Fruit fly (Drosophila melanogaster): ENCODE data around the gene CHMP2B.

Gene CHMP2B

DNA sequence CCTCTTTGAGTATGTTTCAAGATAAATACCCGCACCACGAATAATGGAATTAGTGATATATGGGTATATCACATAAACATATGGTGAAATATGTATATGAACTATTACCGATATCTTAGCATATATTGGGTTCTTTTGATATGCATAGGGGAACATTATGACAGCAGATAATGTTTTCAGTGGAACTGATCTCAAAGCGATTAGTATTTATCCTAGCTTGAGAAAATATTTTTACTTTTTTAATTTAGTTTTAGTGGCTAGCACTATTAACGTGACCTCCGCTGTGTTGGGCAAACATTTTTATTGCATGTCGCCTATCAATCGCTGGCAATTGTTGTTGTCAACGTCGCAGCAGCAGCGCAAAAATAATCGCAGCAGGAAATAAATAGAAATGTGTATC, 49.0 kb downstream of the CHMP2B start (continued):
- TF ChIP-seq CG3032 (tag; optimal IDR thresholded peaks at IDR 0.05): peak; percentile 6
- peak; percentile 63; the same call in 2 of the 3 replicates for TF ChIP-seq CG6163 (GFP tag; IDR thresholded peaks at IDR 0.05)
- TF ChIP-seq CG32006 (GFP tag; optimal IDR thresholded peaks at IDR 0.05): peak; percentile 84
- TF ChIP-seq Sox15 (GFP tag; optimal IDR thresholded peaks at IDR 0.05): no peak
- TF ChIP-seq dac (GFP tag; optimal IDR thresholded peaks at IDR 0.05): no peak
- TF ChIP-seq CG6792 (GFP tag; optimal IDR thresholded peaks at IDR 0.05): no peak
- TF ChIP-seq net (GFP tag; optimal IDR thresholded peaks at IDR 0.05): peak; percentile 55
- no peak for TF ChIP-seq Blimp-1 (GFP tag; optimal IDR thresholded peaks at IDR 0.05)
- TF ChIP-seq dsx (GFP tag; optimal IDR thresholded peaks at IDR 0.05; ENCODE audit: poor library complexity, severe bottlenecking): peak; percentile 26
- TF ChIP-seq CG9139 (GFP tag; optimal IDR thresholded peaks at IDR 0.05): no peak
- TF ChIP-seq esn (GFP tag; optimal IDR thresholded peaks at IDR 0.05): peak; percentile 47
- peak; percentile 18 for TF ChIP-seq Lpt (GFP tag; optimal IDR thresholded peaks at IDR 0.05)
- peak; percentile 55 for TF ChIP-seq Ets96B (tag; optimal IDR thresholded peaks at IDR 0.05)
- no peak for TF ChIP-seq Hr38 (GFP tag; optimal IDR thresholded peaks at IDR 0.05)
- peak in 1 of 2 experiments; percentile 36 for TF ChIP-seq ss (GFP tag; optimal IDR thresholded peaks at IDR 0.05)
- peak; percentile 60 for TF ChIP-seq OdsH (GFP tag; optimal IDR thresholded peaks at IDR 0.05)
- TF ChIP-seq CG8319 (GFP tag; optimal IDR thresholded peaks at IDR 0.05): peak; percentile 10
- TF ChIP-seq CG10631 (GFP tag; optimal IDR thresholded peaks at IDR 0.05): peak; percentile 33

Data from whole organism, prepupa.